Fruit fly (Drosophila melanogaster) whole organism, embryonic: ENCODE data around the gene RpL13.

Experiments used
- Awh ChIP-seq: fragments of 200-800 bp; sonication (Bioruptor generic); IDR thresholded peaks from 2 replicates; pipeline ENCODE4, ENCODE4 v1.3.6; 2022; ENCODE audit warnings: missing biosample characterization, missing genetic modification characterization
- B-H1 ChIP-seq: fragments of 200-800 bp; sonication (Bioruptor generic); IDR thresholded peaks from 3 replicates; pipeline ENCODE4 v1.3.6; 2022; ENCODE audit warnings: missing biosample characterization, missing genetic modification characterization
- CG10654 ChIP-seq: fragments of 200-800 bp; sonication (Bioruptor generic); optimal IDR thresholded peaks from 2 replicates; lab custom pipeline; 2016; ENCODE audit warnings: missing biosample characterization, missing genetic modification characterization
- CG11247 ChIP-seq: fragments of 200-800 bp; sonication (Bioruptor generic); IDR thresholded peaks from 2 replicates; pipeline ENCODE4 v1.3.6; 2022; ENCODE audit warnings: missing biosample characterization, missing genetic modification characterization
- CG11456 ChIP-seq: fragments of 200-800 bp; sonication (Bioruptor generic); IDR thresholded peaks from 3 replicates; pipeline ENCODE4 v1.3.6; 2022; ENCODE audit warnings: missing biosample characterization, missing genetic modification characterization
- CG11504 ChIP-seq: fragments of 200-800 bp; sonication (Bioruptor generic); optimal IDR thresholded peaks from 3 replicates; lab custom pipeline; 2019; ENCODE audit warnings: missing biosample characterization, mild to moderate bottlenecking, missing genetic modification characterization, moderate library complexity
- CG12219 ChIP-seq: fragments of 200-800 bp; sonication (Bioruptor generic); optimal IDR thresholded peaks from 3 replicates; lab custom pipeline; 2018; ENCODE audit warnings: missing biosample characterization, mild to moderate bottlenecking, missing genetic modification characterization
- CG12744 ChIP-seq: fragments of 200-800 bp; sonication (Bioruptor generic); optimal IDR thresholded peaks from 2 replicates; lab custom pipeline; 2016; ENCODE audit warnings: missing biosample characterization, missing genetic modification characterization
- CG12942 ChIP-seq: fragments of 200-800 bp; sonication (Bioruptor generic); optimal IDR thresholded peaks from 3 replicates; lab custom pipeline; 2016; ENCODE audit warnings: missing biosample characterization, missing genetic modification characterization
- CG13123 ChIP-seq: fragments of 200-800 bp; sonication (Bioruptor generic); optimal IDR thresholded peaks from 2 replicates; lab custom pipeline; 2016; ENCODE audit warnings: missing biosample characterization, missing genetic modification characterization
- CG13296 ChIP-seq: fragments of 200-800 bp; sonication (Bioruptor generic); optimal IDR thresholded peaks from 3 replicates; lab custom pipeline; 2018; ENCODE audit warnings: missing biosample characterization, mild to moderate bottlenecking, missing genetic modification characterization
- CG13624 ChIP-seq: fragments of 200-800 bp; sonication (Bioruptor generic); optimal IDR thresholded peaks from 2 replicates; lab custom pipeline; 2016; ENCODE audit warnings: missing biosample characterization, missing genetic modification characterization
- CG1647 ChIP-seq: fragments of 200-800 bp; sonication (Bioruptor generic); optimal IDR thresholded peaks from 3 replicates; lab custom pipeline; 2016; ENCODE audit warnings: missing biosample characterization, missing genetic modification characterization
- CG3407 ChIP-seq: fragments of 200-800 bp; sonication (Bioruptor generic); optimal IDR thresholded peaks from 2 replicates; lab custom pipeline; 2018; ENCODE audit warnings: missing biosample characterization, mild to moderate bottlenecking, missing genetic modification characterization
- CG4360 ChIP-seq: fragments of 200-800 bp; sonication (Bioruptor generic); IDR thresholded peaks from 2 replicates; pipeline ENCODE4 v1.3.6; 2022; ENCODE audit warnings: missing biosample characterization, missing genetic modification characterization
- CG4730 ChIP-seq: fragments of 200-800 bp; sonication (Bioruptor generic); IDR thresholded peaks from 2 replicates; pipeline ENCODE4 v1.3.6; 2022; ENCODE audit warnings: missing biosample characterization, missing genetic modification characterization
- CG7271 ChIP-seq: fragments of 200-800 bp; sonication (Bioruptor generic); optimal IDR thresholded peaks from 2 replicates; lab custom pipeline; 2018; ENCODE audit warnings: missing biosample characterization, mild to moderate bottlenecking, missing genetic modification characterization, moderate library complexity
- CG9437 ChIP-seq: fragments of 200-800 bp; sonication (Bioruptor generic); optimal IDR thresholded peaks from 2 replicates; lab custom pipeline; 2018; ENCODE audit warnings: missing biosample characterization, mild to moderate bottlenecking, missing genetic modification characterization
- D ChIP-seq, 2 experiments: fragments of 200-800 bp in 1 of 2; fragments of >200 bp in 1 of 2; sonication (Bioruptor generic) in 1 of 2; optimal IDR thresholded peaks; 2 replicates in 1 of 2; 3 replicates in 1 of 2; lab custom pipeline; 2017; ENCODE audit warnings: mild to moderate bottlenecking in 1 of 2, missing biosample characterization in 1 of 2, missing genetic modification characterization in 1 of 2, missing genetic modification reagents in 1 of 2
- Deaf1 ChIP-seq: fragments of 200-800 bp; optimal IDR thresholded peaks from 3 replicates; lab custom pipeline; 2019; ENCODE audit warnings: missing biosample characterization, mild to moderate bottlenecking, missing genetic modification characterization, moderate library complexity
- Dp ChIP-seq: fragments of 200-800 bp; sonication (Bioruptor generic); optimal IDR thresholded peaks from 2 replicates; lab custom pipeline; 2018; ENCODE audit warnings: missing biosample characterization, mild to moderate bottlenecking, missing genetic modification characterization, moderate library complexity
- Hmr ChIP-seq: fragments of 200-800 bp; sonication (Bioruptor generic); optimal IDR thresholded peaks from 3 replicates; lab custom pipeline; 2017; ENCODE audit warnings: mild to moderate bottlenecking, missing biosample characterization, missing genetic modification reagents, missing genetic modification characterization
- MESR4 ChIP-seq: fragments of 200-800 bp; sonication (Bioruptor generic); optimal IDR thresholded peaks from 2 replicates; lab custom pipeline; 2018; ENCODE audit warnings: missing biosample characterization, mild to moderate bottlenecking, missing genetic modification characterization, moderate library complexity
- Mrtf ChIP-seq: fragments of 200-800 bp; sonication (Bioruptor generic); IDR thresholded peaks from 3 replicates; pipeline ENCODE4 v1.3.6; 2022; ENCODE audit warnings: missing biosample characterization, missing genetic modification characterization
- NC2α ChIP-seq: fragments of 200-800 bp; sonication (Bioruptor generic); optimal IDR thresholded peaks from 2 replicates; lab custom pipeline; 2016; ENCODE audit warnings: missing biosample characterization, missing genetic modification characterization
- Opbp ChIP-seq: fragments of 200-800 bp; sonication (Bioruptor generic); IDR thresholded peaks from 3 replicates; pipeline ENCODE4 v1.3.6; 2022; ENCODE audit warnings: missing biosample characterization, missing genetic modification characterization; ENCODE audit not compliant: partially characterized antibody
- Ptx1 ChIP-seq: fragments of 200-800 bp; sonication (Bioruptor generic); IDR thresholded peaks from 2 replicates; pipeline ENCODE4 v1.3.6; 2022; ENCODE audit warnings: missing biosample characterization, missing genetic modification characterization
- Sin3A ChIP-seq: fragments of >200 bp; optimal IDR thresholded peaks from 2 replicates; lab custom pipeline; 2018
- Ssrp ChIP-seq: fragments of 200-800 bp; sonication (Bioruptor generic); optimal IDR thresholded peaks from 2 replicates; lab custom pipeline; 2018; ENCODE audit warnings: missing biosample characterization, mild to moderate bottlenecking, missing genetic modification characterization, moderate library complexity
- Stat92E ChIP-seq, 3 experiments: fragments of >200 bp in 2 of 3; fragments of 200-800 bp in 1 of 3; sonication (Bioruptor generic) in 1 of 3; optimal IDR thresholded peaks; 2 replicates each; lab custom pipeline; 2017 to 2019; ENCODE audit warnings: missing biosample characterization in 3 of 3, missing genetic modification characterization in 3 of 3, mild to moderate bottlenecking in 1 of 3, moderate library complexity in 1 of 3
- Trl ChIP-seq, 3 experiments: fragments of >200 bp in 2 of 3; fragments of 200-800 bp in 1 of 3; sonication (Bioruptor generic) in 1 of 3; optimal IDR thresholded peaks; 2 replicates in 1 of 3; 3 replicates in 2 of 3; lab custom pipeline; 2016 to 2017; ENCODE audit warnings: missing biosample characterization in 1 of 3, missing genetic modification characterization in 1 of 3
- ara ChIP-seq: fragments of 200-800 bp; sonication (Bioruptor generic); IDR thresholded peaks from 2 replicates; pipeline ENCODE4 v1.3.6; 2022; ENCODE audit warnings: missing biosample characterization, missing genetic modification characterization
- bab2 ChIP-seq: fragments of 200-800 bp; sonication (Bioruptor generic); optimal IDR thresholded peaks from 2 replicates; lab custom pipeline; 2016; ENCODE audit warnings: missing biosample characterization, missing genetic modification characterization
- chif ChIP-seq, 2 experiments: fragments of 200-800 bp; sonication (Bioruptor generic); optimal IDR thresholded peaks; 3 replicates each; lab custom pipeline; 2016; ENCODE audit warnings: missing biosample characterization in 2 of 2, missing genetic modification characterization in 2 of 2
- corto ChIP-seq: fragments of 200-800 bp; sonication (Bioruptor generic); optimal IDR thresholded peaks from 2 replicates; lab custom pipeline; 2016; ENCODE audit warnings: missing biosample characterization, mild to moderate bottlenecking, missing genetic modification characterization, moderate library complexity
- croc ChIP-seq: fragments of 200-800 bp; sonication (Bioruptor generic); conservative IDR thresholded peaks from 3 replicates; pipeline ENCODE4 v1.3.6; 2022; ENCODE audit warnings: missing biosample characterization, missing genetic modification characterization
- cwo ChIP-seq: fragments of 200-800 bp; sonication (Bioruptor generic); optimal IDR thresholded peaks from 3 replicates; lab custom pipeline; 2017; ENCODE audit warnings: missing biosample characterization, missing genetic modification characterization, mild to moderate bottlenecking, moderate library complexity, missing genetic modification reagents
- danr ChIP-seq: fragments of 200-800 bp; sonication (Bioruptor generic); IDR thresholded peaks from 2 replicates; pipeline ENCODE4 v1.3.6; 2022; ENCODE audit warnings: missing biosample characterization, missing genetic modification characterization
- fd3F ChIP-seq: fragments of 200-800 bp; sonication (Bioruptor generic); optimal IDR thresholded peaks from 2 replicates; lab custom pipeline; 2018; ENCODE audit warnings: missing biosample characterization, mild to moderate bottlenecking, missing genetic modification characterization, moderate library complexity
- fd96Cb ChIP-seq: fragments of 200-800 bp; sonication (Bioruptor generic); optimal IDR thresholded peaks from 2 replicates; lab custom pipeline; 2018; ENCODE audit warnings: missing biosample characterization, mild to moderate bottlenecking, missing genetic modification characterization, moderate library complexity
- gro ChIP-seq: fragments of 200-800 bp; sonication (Bioruptor generic); optimal IDR thresholded peaks from 2 replicates; lab custom pipeline; 2016; ENCODE audit warnings: missing biosample characterization, missing genetic modification characterization
- jing ChIP-seq: fragments of 200-800 bp; sonication (Bioruptor generic); optimal IDR thresholded peaks from 2 replicates; lab custom pipeline; 2018; ENCODE audit warnings: missing biosample characterization, mild to moderate bottlenecking, missing genetic modification characterization
- kay ChIP-seq: fragments of 200-800 bp; sonication (Bioruptor generic); optimal IDR thresholded peaks from 2 replicates; lab custom pipeline; 2016; ENCODE audit warnings: missing biosample characterization, missing genetic modification characterization
- phol ChIP-seq: fragments of 200-800 bp; sonication (Bioruptor generic); optimal IDR thresholded peaks from 3 replicates; lab custom pipeline; 2018; ENCODE audit warnings: missing biosample characterization, mild to moderate bottlenecking, missing genetic modification characterization, moderate library complexity
- rib ChIP-seq: fragments of 200-800 bp; sonication (Bioruptor generic); IDR thresholded peaks from 2 replicates; pipeline ENCODE4 v1.3.6; 2022; ENCODE audit warnings: missing biosample characterization, missing genetic modification characterization
- sna ChIP-seq: fragments of 200-800 bp; sonication (Bioruptor generic); IDR thresholded peaks from 2 replicates; pipeline ENCODE4 v1.3.6; 2022; ENCODE audit warnings: missing biosample characterization, missing genetic modification characterization; ENCODE audit not compliant: partially characterized antibody
- vfl ChIP-seq: fragments of 200-800 bp; sonication (Bioruptor generic); optimal IDR thresholded peaks from 2 replicates; lab custom pipeline; 2016; ENCODE audit warnings: missing biosample characterization, missing genetic modification characterization
- zen ChIP-seq: fragments of 200-800 bp; sonication (Bioruptor generic); optimal IDR thresholded peaks from 3 replicates; lab custom pipeline; 2018; ENCODE audit warnings: missing biosample characterization, mild to moderate bottlenecking, missing genetic modification characterization, moderate library complexity
- zen2 ChIP-seq: fragments of 200-800 bp; sonication (Bioruptor generic); IDR thresholded peaks from 3 replicates; pipeline ENCODE4 v1.3.6; 2022; ENCODE audit warnings: missing biosample characterization, missing genetic modification characterization; ENCODE audit not compliant: partially characterized antibody
- zfh2 ChIP-seq: fragments of 200-800 bp; sonication (Bioruptor generic); optimal IDR thresholded peaks from 2 replicates; lab custom pipeline; 2016; ENCODE audit warnings: missing biosample characterization, missing genetic modification characterization

RpL13 gene

dm6 chr2L:9937908-9938307, 29.2 kb upstream of the RpL13 start, which contains the start of gene Arglu1:
Arglu1 (minus strand) TSS chr2L:9938134.
- TF ChIP-seq CG11456 (peak; percentile 63; the same call in 1 of the 3 replicates), Stat92E (GFP tag; optimal IDR thresholded peaks at IDR 0.05; lab: Kevin White, UChicago) (no peak), rib (no peak), Deaf1 (no peak), fd96Cb (tag; lab: Kevin White, UChicago) (no peak), kay (GFP tag; lab: Kevin White, UChicago) (no peak), sna (no peak), zen (tag; lab: Kevin White, UChicago) (no peak), Dp (no peak), Hmr (GFP tag; lab: Kevin White, UChicago) (no peak), CG7271 (no peak), Mrtf (GFP tag; lab: Robert Waterston, UW) (no peak), CG12942 (GFP tag; lab: Kevin White, UChicago) (no peak), CG13296 (GFP tag; lab: Kevin White, UChicago) (no peak), CG13624 (GFP tag; lab: Kevin White, UChicago) (peak; percentile 26), zen2 (0 out of 3 replicates have a peak, but pooled peaks have one; percentile 23), jing (GFP tag; lab: Kevin White, UChicago) (no peak), vfl (GFP tag; lab: Kevin White, UChicago) (no peak), CG12744 (GFP tag; lab: Kevin White, UChicago) (no peak), CG12219 (GFP tag; lab: Kevin White, UChicago) (no peak), cwo (GFP tag; lab: Kevin White, UChicago) (no peak), CG11504 (tag; lab: Kevin White, UChicago) (no peak), gro (GFP tag; lab: Kevin White, UChicago) (peak; percentile 20), CG4730 (GFP tag; lab: Robert Waterston, UW) (no peak), corto (GFP tag; lab: Kevin White, UChicago) (no peak), ara (GFP tag; lab: Robert Waterston, UW) (no peak), zfh2 (GFP tag; lab: Kevin White, UChicago) (peak; percentile 58), fd3F (GFP tag; lab: Kevin White, UChicago) (no peak), Trl (optimal IDR thresholded peaks at IDR 0.05; lab: Kevin White, UChicago) (no peak), Trl (GFP tag; optimal IDR thresholded peaks at IDR 0.05; lab: Kevin White, UChicago) (peak; percentile 23), B-H1 (GFP tag; lab: Robert Waterston, UW) (no peak), CG4360 (no peak), Awh (GFP tag; lab: Robert Waterston, UW) (no peak), Sin3A (lab: Kevin White, UChicago) (peak; percentile 18), MESR4 (GFP tag; lab: Kevin White, UChicago) (peak; percentile 85), danr (no peak), CG13123 (GFP tag; lab: Kevin White, UChicago) (no peak), CG1647 (no peak), phol (tag; lab: Kevin White, UChicago) (no peak), Ptx1 (peak; percentile 39; the same call in 1 of the 2 replicates), Ssrp (tag; lab: Kevin White, UChicago) (no peak), chif (GFP tag; optimal IDR thresholded peaks at IDR 0.05; lab: Kevin White, UChicago) (no peak), CG10654 (GFP tag; lab: Kevin White, UChicago) (no peak), croc (GFP tag; lab: Robert Waterston, UW) (no peak), NC2α (GFP tag; lab: Kevin White, UChicago) (no peak), CG9437 (GFP tag; lab: Kevin White, UChicago) (no peak), CG11247 (GFP tag; lab: Robert Waterston, UW) (peak; percentile 39; the same call in 1 of the 2 replicates), D (optimal IDR thresholded peaks at IDR 0.05; lab: Kevin White, UChicago) (no peak), D (GFP tag; optimal IDR thresholded peaks at IDR 0.05; lab: Kevin White, UChicago) (no peak), CG3407 (GFP tag; lab: Kevin White, UChicago) (no peak), Opbp (GFP tag; lab: Robert Waterston, UW) (no peak), bab2 (GFP tag; lab: Kevin White, UChicago) (no peak)
